Fruit fly (Drosophila melanogaster) whole organism, prepupa: Measurements from ENCODE around the gene Sry-beta.

ENCODE experiments used
- CG8319 ChIP-seq: fragments of 200-800 bp; sonication (Bioruptor generic); optimal IDR thresholded peaks from 3 replicates; lab custom pipeline; 2016; ENCODE audit warnings: missing biosample characterization, missing genetic modification characterization
- Hr4 ChIP-seq: fragments of 200-800 bp; sonication (Bioruptor generic); optimal IDR thresholded peaks from 3 replicates; lab custom pipeline; 2016; ENCODE audit warnings: missing biosample characterization, missing genetic modification characterization
- achi ChIP-seq: fragments of 200-800 bp; sonication (Bioruptor generic); optimal IDR thresholded peaks from 3 replicates; lab custom pipeline; 2016; ENCODE audit warnings: missing biosample characterization, missing genetic modification characterization

- TF ChIP-seq Hr4 (no peak), CG8319 (no peak), achi (GFP tag; lab: Kevin White, UChicago) (no peak)
Observed at dm6 chr3R:30050448-30050847, 10.9 kb downstream of the Sry-beta start.
